Fruit fly (Drosophila melanogaster) whole organism, pupa: ENCODE data around the gene mRpL24.

ENCODE experiments used
- CG14655 ChIP-seq: fragments of 200-800 bp; sonication (Bioruptor generic); optimal IDR thresholded peaks from 3 replicates; lab custom pipeline; 2017; ENCODE audit warnings: mild to moderate bottlenecking, missing biosample characterization, missing genetic modification reagents, missing genetic modification characterization
- CG34367 ChIP-seq: fragments of 200-800 bp; sonication (Bioruptor generic); optimal IDR thresholded peaks from 2 replicates; lab custom pipeline; 2018; ENCODE audit warnings: missing biosample characterization, mild to moderate bottlenecking, missing genetic modification characterization
- CG4496 ChIP-seq: fragments of 200-800 bp; sonication (Bioruptor generic); IDR thresholded peaks from 3 replicates; pipeline ENCODE4 v1.3.6; 2022; ENCODE audit warnings: missing biosample characterization, missing genetic modification characterization
- CG8159 ChIP-seq: fragments of 200-800 bp; sonication (Bioruptor generic); optimal IDR thresholded peaks from 3 replicates; lab custom pipeline; 2018; ENCODE audit warnings: missing biosample characterization, mild to moderate bottlenecking, missing genetic modification characterization, moderate library complexity
- CG8301 ChIP-seq: fragments of 200-800 bp; sonication (Bioruptor generic); optimal IDR thresholded peaks from 2 replicates; lab custom pipeline; 2018; ENCODE audit warnings: missing biosample characterization, mild to moderate bottlenecking, missing genetic modification characterization
- D1 ChIP-seq: fragments of 200-800 bp; sonication (Bioruptor generic); optimal IDR thresholded peaks from 2 replicates; lab custom pipeline; 2018; ENCODE audit warnings: missing biosample characterization, mild to moderate bottlenecking, missing genetic modification characterization, moderate library complexity
- Ets98B ChIP-seq: fragments of 200-800 bp; sonication (Bioruptor generic); IDR thresholded peaks from 2 replicates; pipeline ENCODE4 v1.3.6; 2022; ENCODE audit warnings: missing biosample characterization, missing genetic modification characterization
- Pif1A ChIP-seq: fragments of 200-800 bp; sonication (Bioruptor generic); optimal IDR thresholded peaks from 3 replicates; lab custom pipeline; 2016; ENCODE audit warnings: missing biosample characterization, missing genetic modification characterization
- Pif1B ChIP-seq: fragments of 200-800 bp; sonication (Bioruptor generic); optimal IDR thresholded peaks from 3 replicates; lab custom pipeline; 2016; ENCODE audit warnings: missing biosample characterization, missing genetic modification characterization
- Snoo ChIP-seq: fragments of 200-800 bp; sonication (Bioruptor generic); optimal IDR thresholded peaks from 3 replicates; lab custom pipeline; 2017; ENCODE audit warnings: missing biosample characterization, mild to moderate bottlenecking, missing genetic modification characterization, inconsistent platforms
- fd96Ca ChIP-seq: fragments of 200-800 bp; sonication (Bioruptor generic); IDR thresholded peaks from 3 replicates; pipeline ENCODE4 v1.3.6; 2022; ENCODE audit warnings: missing biosample characterization, missing genetic modification characterization
- rn ChIP-seq: fragments of 200-800 bp; sonication (Bioruptor generic); IDR thresholded peaks from 2 replicates; pipeline ENCODE4 v1.3.6; 2022; ENCODE audit warnings: missing biosample characterization, missing genetic modification characterization

- no peak for TF ChIP-seq CG8301 (tag; lab: Kevin White, UChicago)
- no peak for TF ChIP-seq rn (GFP tag; lab: Robert Waterston, UW)
- no peak for TF ChIP-seq Pif1B
- no peak for TF ChIP-seq D1 (tag; lab: Kevin White, UChicago)
- no peak for TF ChIP-seq Pif1A
- TF ChIP-seq CG34367 (tag; lab: Kevin White, UChicago): no peak
- no peak for TF ChIP-seq fd96Ca (GFP tag; lab: Robert Waterston, UW)
- TF ChIP-seq CG14655 (GFP tag; lab: Kevin White, UChicago): no peak
- TF ChIP-seq CG4496 (GFP tag; lab: Robert Waterston, UW): no peak
- TF ChIP-seq Snoo (tag; lab: Kevin White, UChicago): no peak
- no peak for TF ChIP-seq CG8159 (tag; lab: Kevin White, UChicago)
- TF ChIP-seq Ets98B: no peak
Measured at dm6 chr2L:4916738-4917137, 28.4 kb downstream of the mRpL24 start.
